Fruit fly (Drosophila melanogaster): ENCODE results near the gene GAA1.

Gene GAA1

DNA sequence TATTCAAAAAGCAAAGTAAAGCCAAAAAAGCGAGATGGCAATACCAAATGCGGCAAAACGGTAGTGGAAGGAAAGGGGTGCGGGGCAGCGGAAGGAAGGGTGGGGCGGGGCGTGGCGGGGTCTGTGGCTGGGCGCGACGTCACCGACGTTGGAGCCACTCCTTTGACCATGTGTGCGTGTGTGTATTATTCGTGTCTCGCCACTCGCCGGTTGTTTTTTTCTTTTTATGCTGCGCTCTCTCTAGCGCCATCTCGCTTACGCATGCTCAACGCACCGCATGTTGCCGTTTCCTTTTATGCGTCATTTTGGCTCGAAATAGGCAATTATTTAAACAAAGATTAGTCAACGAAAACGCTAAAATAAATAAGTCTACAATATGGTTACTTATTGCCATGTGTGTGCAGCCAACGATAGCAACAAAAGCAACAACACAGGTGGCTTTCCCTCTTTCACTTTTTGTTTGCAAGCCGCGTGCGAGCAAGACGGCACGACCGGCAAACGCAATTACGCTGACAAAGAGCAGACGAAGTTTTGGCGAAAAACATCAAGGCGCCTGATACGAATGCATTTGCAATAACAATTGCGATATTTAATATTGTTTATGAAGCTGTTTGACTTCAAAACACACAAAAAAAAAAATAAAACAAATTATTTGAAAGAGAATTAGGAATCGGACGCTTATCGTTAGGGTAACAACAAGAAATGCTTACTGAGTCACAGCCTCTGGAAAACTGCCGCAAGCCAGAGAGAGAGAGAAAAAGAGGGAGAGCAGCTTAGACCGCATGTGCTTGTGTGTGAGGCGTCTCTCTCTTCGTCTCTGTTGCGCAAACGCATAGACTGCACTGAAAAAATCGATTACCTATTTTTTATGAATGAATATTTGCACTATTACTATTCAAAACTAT, 26.3 kb upstream of the GAA1 start (continued):
- TF ChIP-seq hkb (optimal IDR thresholded peaks at IDR 0.05) = no peak
- 0 out of 2 replicates have a peak, but pooled peaks have one; percentile 14 for TF ChIP-seq hkb (GFP tag; IDR thresholded peaks at IDR 0.05)
- peak; percentile 6; the same call in 1 of the 2 replicates for TF ChIP-seq CG32532 (GFP tag; IDR thresholded peaks at IDR 0.05)
- no peak for TF ChIP-seq CG3065 (GFP tag; optimal IDR thresholded peaks at IDR 0.05)
- TF ChIP-seq CG6175 (GFP tag; IDR thresholded peaks at IDR 0.05) = peak; percentile 77; the same call in 2 of the 3 replicates
- peak; percentile 58; the same call in 1 of the 2 replicates for TF ChIP-seq chm (GFP tag; IDR thresholded peaks at IDR 0.05)
- TF ChIP-seq CG5180 (GFP tag; optimal IDR thresholded peaks at IDR 0.05) = no peak
- TF ChIP-seq dmrt99B (tag; optimal IDR thresholded peaks at IDR 0.05) = peak; percentile 15
- TF ChIP-seq CG10431 (GFP tag; optimal IDR thresholded peaks at IDR 0.05) = no peak
- peak; percentile 44; the same call in 1 of the 2 replicates for TF ChIP-seq CG42726 (GFP tag; IDR thresholded peaks at IDR 0.05; ENCODE audit: partially characterized antibody)
- TF ChIP-seq NK7.1 (GFP tag; optimal IDR thresholded peaks at IDR 0.05) = no peak
- TF ChIP-seq ATbp (GFP tag; optimal IDR thresholded peaks at IDR 0.05) = peak; percentile 32
- TF ChIP-seq CG34224 (GFP tag; IDR thresholded peaks at IDR 0.05; ENCODE audit: partially characterized antibody) = no peak
- TF ChIP-seq kni (GFP tag; optimal IDR thresholded peaks at IDR 0.05) = peak; percentile 80
- 0 out of 3 replicates have a peak, but pooled peaks have one; percentile 40 for TF ChIP-seq ci (GFP tag; IDR thresholded peaks at IDR 0.05)
- no peak for TF ChIP-seq Dad (GFP tag; optimal IDR thresholded peaks at IDR 0.05)
- no peak for TF ChIP-seq bowl (GFP tag; IDR thresholded peaks at IDR 0.05)
- peak; percentile 16 for TF ChIP-seq Deaf1 (tag; optimal IDR thresholded peaks at IDR 0.05)
- TF ChIP-seq Nf-YB (GFP tag; optimal IDR thresholded peaks at IDR 0.05) = peak; percentile 22
- peak; percentile 29 for TF ChIP-seq CG10274 (GFP tag; optimal IDR thresholded peaks at IDR 0.05)
- no peak for TF ChIP-seq CG10959 (GFP tag; IDR thresholded peaks at IDR 0.05)
- TF ChIP-seq CHES-1-like (GFP tag; optimal IDR thresholded peaks at IDR 0.05) = no peak
- no peak for TF ChIP-seq CG4820 (GFP tag; optimal IDR thresholded peaks at IDR 0.05)
- TF ChIP-seq insv (GFP tag; optimal IDR thresholded peaks at IDR 0.05) = peak in 1 of 2 experiments; percentile 12
- peak; percentile 14 for TF ChIP-seq CG18599 (GFP tag; optimal IDR thresholded peaks at IDR 0.05)
- TF ChIP-seq scrt (GFP tag; optimal IDR thresholded peaks at IDR 0.05) = no peak
- no peak for TF ChIP-seq Dek (tag; optimal IDR thresholded peaks at IDR 0.05)
- TF ChIP-seq cg (GFP tag; optimal IDR thresholded peaks at IDR 0.05) = peak; percentile 61
- TF ChIP-seq dan (GFP tag; IDR thresholded peaks at IDR 0.05) = no peak
- peak; percentile 54 for TF ChIP-seq ewg (GFP tag; optimal IDR thresholded peaks at IDR 0.05)
- no peak; the same call in none of the 2 replicates for TF ChIP-seq Poxn (GFP tag; IDR thresholded peaks at IDR 0.05)
- no peak for TF ChIP-seq CG10565 (GFP tag; optimal IDR thresholded peaks at IDR 0.05)
- TF ChIP-seq HLHmδ (GFP tag; optimal IDR thresholded peaks at IDR 0.05) = no peak
- TF ChIP-seq Nf-YC (tag; optimal IDR thresholded peaks at IDR 0.05) = peak; percentile 45
- peak; percentile 61 for TF ChIP-seq lab (GFP tag; optimal IDR thresholded peaks at IDR 0.05)
- 0 out of 2 replicates have a peak, but pooled peaks have one; percentile 42 for TF ChIP-seq CkIIα-i1 (GFP tag; IDR thresholded peaks at IDR 0.05)
- no peak for TF ChIP-seq knrl (GFP tag; IDR thresholded peaks at IDR 0.05; ENCODE audit: partially characterized antibody)
- TF ChIP-seq abd-A (tag; optimal IDR thresholded peaks at IDR 0.05) = peak; percentile 61
- TF ChIP-seq corto (GFP tag; optimal IDR thresholded peaks at IDR 0.05) = peak; percentile 92
- TF ChIP-seq CG14441 (GFP tag; IDR thresholded peaks at IDR 0.05) = 0 out of 2 replicates have a peak, but pooled peaks have one; percentile 38
- no peak for TF ChIP-seq NfI (GFP tag; optimal IDR thresholded peaks at IDR 0.05)
- peak; percentile 54 for TF ChIP-seq CG4360 (GFP tag; IDR thresholded peaks at IDR 0.05)
- TF ChIP-seq CG32767 (GFP tag; IDR thresholded peaks at IDR 0.05) = 0 out of 2 replicates have a peak, but pooled peaks have one; percentile 27
- TF ChIP-seq CG12104 (GFP tag; optimal IDR thresholded peaks at IDR 0.05) = no peak
- peak; percentile 59 for TF ChIP-seq kah (GFP tag; optimal IDR thresholded peaks at IDR 0.05)
- TF ChIP-seq ash1 (GFP tag; optimal IDR thresholded peaks at IDR 0.05) = peak; percentile 22
- no peak for TF ChIP-seq CG34376 (GFP tag; optimal IDR thresholded peaks at IDR 0.05)

Data from whole organism, embryonic.